Fruit fly (Drosophila melanogaster) whole organism, embryonic: ENCODE measurements around the gene CG4629.

ENCODE experiments used
- ATbp ChIP-seq: fragments of 200-800 bp; sonication (Bioruptor generic); optimal IDR thresholded peaks from 2 replicates; lab custom pipeline; 2017; ENCODE audit warnings: missing biosample characterization, mild to moderate bottlenecking, missing genetic modification characterization, missing genetic modification reagents
- CG10274 ChIP-seq: fragments of 200-800 bp; sonication (Bioruptor generic); optimal IDR thresholded peaks from 3 replicates; lab custom pipeline; 2017; ENCODE audit warnings: missing biosample characterization, mild to moderate bottlenecking, missing genetic modification characterization
- CG10366 ChIP-seq: fragments of 200-800 bp; sonication (Bioruptor generic); IDR thresholded peaks from 2 replicates; pipeline ENCODE4 v1.3.6; 2022; ENCODE audit warnings: missing biosample characterization, missing genetic modification characterization
- CG10543 ChIP-seq: fragments of 200-800 bp; sonication (Bioruptor generic); optimal IDR thresholded peaks from 3 replicates; lab custom pipeline; 2017; ENCODE audit warnings: missing biosample characterization, mild to moderate bottlenecking, missing genetic modification characterization, moderate library complexity
- CG10565 ChIP-seq: fragments of 200-800 bp; sonication (Bioruptor generic); optimal IDR thresholded peaks from 3 replicates; lab custom pipeline; 2016; ENCODE audit warnings: missing biosample characterization, mild to moderate bottlenecking, missing genetic modification characterization
- CG11695 ChIP-seq: fragments of 200-800 bp; sonication (Bioruptor generic); IDR thresholded peaks from 3 replicates; pipeline ENCODE4 v1.3.6; 2022; ENCODE audit warnings: missing biosample characterization, missing genetic modification characterization
- CG11723 ChIP-seq: fragments of 200-800 bp; sonication (Bioruptor generic); optimal IDR thresholded peaks from 2 replicates; lab custom pipeline; 2017; ENCODE audit warnings: missing biosample characterization, mild to moderate bottlenecking, missing genetic modification characterization
- CG12155 ChIP-seq: fragments of 200-800 bp; sonication (Bioruptor generic); optimal IDR thresholded peaks from 3 replicates; lab custom pipeline; 2016; ENCODE audit warnings: missing biosample characterization, missing genetic modification characterization
- CG12391 ChIP-seq: fragments of 200-800 bp; sonication (Bioruptor generic); optimal IDR thresholded peaks from 3 replicates; lab custom pipeline; 2018; ENCODE audit warnings: missing biosample characterization, mild to moderate bottlenecking, missing genetic modification characterization, moderate library complexity
- CG13123 ChIP-seq: fragments of 200-800 bp; sonication (Bioruptor generic); optimal IDR thresholded peaks from 2 replicates; lab custom pipeline; 2016; ENCODE audit warnings: missing biosample characterization, missing genetic modification characterization
- CG13296 ChIP-seq: fragments of 200-800 bp; sonication (Bioruptor generic); optimal IDR thresholded peaks from 3 replicates; lab custom pipeline; 2018; ENCODE audit warnings: missing biosample characterization, mild to moderate bottlenecking, missing genetic modification characterization
- CG1832 ChIP-seq: fragments of 200-800 bp; sonication (Bioruptor generic); optimal IDR thresholded peaks from 2 replicates; lab custom pipeline; 2017; ENCODE audit warnings: missing biosample characterization, mild to moderate bottlenecking, missing genetic modification characterization, inconsistent platforms
- CG18476 ChIP-seq: fragments of 200-800 bp; sonication (Bioruptor generic); optimal IDR thresholded peaks from 2 replicates; lab custom pipeline; 2016; ENCODE audit warnings: missing biosample characterization, mild to moderate bottlenecking, missing genetic modification characterization
- CG18619 ChIP-seq: fragments of 200-800 bp; sonication (Bioruptor generic); optimal IDR thresholded peaks from 3 replicates; lab custom pipeline; 2017; ENCODE audit warnings: missing biosample characterization, mild to moderate bottlenecking, missing genetic modification characterization
- CG2116 ChIP-seq: fragments of 200-800 bp; sonication (Bioruptor generic); optimal IDR thresholded peaks from 3 replicates; lab custom pipeline; 2018; ENCODE audit warnings: missing biosample characterization, mild to moderate bottlenecking, missing genetic modification characterization
- CG32772 ChIP-seq: fragments of 200-800 bp; sonication (Bioruptor generic); IDR thresholded peaks from 2 replicates; pipeline ENCODE4 v1.3.6; 2022; ENCODE audit warnings: missing biosample characterization, missing genetic modification characterization
- CG34422 ChIP-seq: fragments of 200-800 bp; sonication (Bioruptor generic); IDR thresholded peaks from 3 replicates; pipeline ENCODE4 v1.3.6; 2022; ENCODE audit warnings: missing biosample characterization, missing genetic modification characterization
- CG4328 ChIP-seq: fragments of 200-800 bp; sonication (Bioruptor generic); optimal IDR thresholded peaks from 3 replicates; lab custom pipeline; 2017; ENCODE audit warnings: missing biosample characterization, missing genetic modification reagents, missing genetic modification characterization
- CG4707 ChIP-seq: fragments of 200-800 bp; sonication (Bioruptor generic); optimal IDR thresholded peaks from 2 replicates; lab custom pipeline; 2018; ENCODE audit warnings: missing biosample characterization, mild to moderate bottlenecking, missing genetic modification characterization, moderate library complexity
- CG6254 ChIP-seq: fragments of 200-800 bp; sonication (Bioruptor generic); optimal IDR thresholded peaks from 3 replicates; lab custom pipeline; 2017; ENCODE audit warnings: mild to moderate bottlenecking, missing biosample characterization, missing genetic modification reagents, missing genetic modification characterization
- CG6654 ChIP-seq: fragments of 200-800 bp; sonication (Bioruptor generic); optimal IDR thresholded peaks from 2 replicates; lab custom pipeline; 2017; ENCODE audit warnings: missing biosample characterization, mild to moderate bottlenecking, missing genetic modification characterization
- CG6689 ChIP-seq: fragments of 200-800 bp; sonication (Bioruptor generic); IDR thresholded peaks from 2 replicates; pipeline ENCODE4 v1.3.6; 2022; ENCODE audit warnings: missing biosample characterization, missing genetic modification characterization
- CG7556 ChIP-seq: fragments of 200-800 bp; sonication (Bioruptor generic); optimal IDR thresholded peaks from 2 replicates; lab custom pipeline; 2017; ENCODE audit warnings: missing biosample characterization, mild to moderate bottlenecking, missing genetic modification characterization
- CG7745 ChIP-seq: fragments of 200-800 bp; sonication (Bioruptor generic); optimal IDR thresholded peaks from 2 replicates; lab custom pipeline; 2018; ENCODE audit warnings: missing biosample characterization, mild to moderate bottlenecking, missing genetic modification characterization, moderate library complexity
- CHES-1-like ChIP-seq: fragments of 200-800 bp; sonication (Bioruptor generic); optimal IDR thresholded peaks from 2 replicates; lab custom pipeline; 2016; ENCODE audit warnings: missing biosample characterization, missing genetic modification characterization
- Dref ChIP-seq: fragments of 200-800 bp; sonication (Bioruptor generic); IDR thresholded peaks from 2 replicates; pipeline ENCODE4 v1.3.6; 2022; ENCODE audit warnings: missing biosample characterization, missing genetic modification characterization
- MTF-1 ChIP-seq: fragments of 200-800 bp; sonication (Bioruptor generic); optimal IDR thresholded peaks from 2 replicates; lab custom pipeline; 2018; ENCODE audit warnings: missing biosample characterization, mild to moderate bottlenecking, missing genetic modification characterization, borderline replicate concordance
- Max ChIP-seq: fragments of 200-800 bp; sonication (Bioruptor generic); optimal IDR thresholded peaks from 2 replicates; lab custom pipeline; 2016; ENCODE audit warnings: missing biosample characterization, mild to moderate bottlenecking, missing genetic modification characterization
- NC2β ChIP-seq: fragments of 200-800 bp; sonication (Bioruptor generic); optimal IDR thresholded peaks from 2 replicates; lab custom pipeline; 2016; ENCODE audit warnings: missing biosample characterization, missing genetic modification characterization
- Oaz ChIP-seq: fragments of 200-800 bp; sonication (Bioruptor generic); IDR thresholded peaks from 2 replicates; pipeline ENCODE4 v1.3.6; 2022; ENCODE audit warnings: missing biosample characterization, missing genetic modification characterization
- Side ChIP-seq: fragments of 200-800 bp; sonication (Bioruptor generic); optimal IDR thresholded peaks from 2 replicates; lab custom pipeline; 2016; ENCODE audit warnings: missing biosample characterization, missing genetic modification characterization
- Six4 ChIP-seq: fragments of 200-800 bp; sonication (Bioruptor generic); optimal IDR thresholded peaks from 2 replicates; lab custom pipeline; 2016; ENCODE audit warnings: missing biosample characterization, missing genetic modification characterization
- Sry-β ChIP-seq: fragments of 200-800 bp; sonication (Bioruptor generic); optimal IDR thresholded peaks from 2 replicates; lab custom pipeline; 2018; ENCODE audit warnings: missing biosample characterization, mild to moderate bottlenecking, missing genetic modification characterization, moderate library complexity
- Stat92E ChIP-seq, 3 experiments: fragments of >200 bp in 2 of 3; fragments of 200-800 bp in 1 of 3; sonication (Bioruptor generic) in 1 of 3; optimal IDR thresholded peaks; 2 replicates each; lab custom pipeline; 2017 to 2019; ENCODE audit warnings: missing biosample characterization in 3 of 3, missing genetic modification characterization in 3 of 3, mild to moderate bottlenecking in 1 of 3, moderate library complexity in 1 of 3
- Vsx1 ChIP-seq: fragments of 200-800 bp; sonication (Bioruptor generic); optimal IDR thresholded peaks from 2 replicates; lab custom pipeline; 2017; ENCODE audit warnings: missing biosample characterization, mild to moderate bottlenecking, missing genetic modification characterization, missing genetic modification reagents
- aop ChIP-seq: fragments of 200-800 bp; sonication (Bioruptor generic); IDR thresholded peaks from 2 replicates; pipeline ENCODE4 v1.3.6; 2022; ENCODE audit warnings: missing biosample characterization, missing genetic modification characterization
- bcd ChIP-seq: fragments of 200-800 bp; sonication (Bioruptor generic); optimal IDR thresholded peaks from 2 replicates; lab custom pipeline; 2017; ENCODE audit warnings: missing biosample characterization, mild to moderate bottlenecking, missing genetic modification characterization
- esg ChIP-seq: fragments of 200-800 bp; sonication (Bioruptor generic); conservative IDR thresholded peaks from 2 replicates; pipeline ENCODE4 v1.3.6; 2022; ENCODE audit warnings: missing biosample characterization, missing genetic modification characterization
- eve ChIP-seq, 2 experiments: fragments of >200 bp; optimal IDR thresholded peaks; 2 replicates each; lab custom pipeline; 2017; ENCODE audit warnings: missing biosample characterization in 2 of 2, missing genetic modification characterization in 2 of 2
- gem ChIP-seq: fragments of 200-800 bp; sonication (Bioruptor generic); optimal IDR thresholded peaks from 2 replicates; lab custom pipeline; 2019; ENCODE audit warnings: missing biosample characterization, mild to moderate bottlenecking, missing genetic modification characterization, moderate library complexity
- kni ChIP-seq: fragments of 200-800 bp; sonication (Bioruptor generic); optimal IDR thresholded peaks from 3 replicates; lab custom pipeline; 2017; ENCODE audit warnings: mild to moderate bottlenecking, missing biosample characterization, missing genetic modification reagents, missing genetic modification characterization
- lov ChIP-seq, 2 experiments: fragments of 200-800 bp in 1 of 2; fragments of >200 bp in 1 of 2; sonication (Bioruptor generic) in 1 of 2; IDR thresholded peaks in 1 of 2; optimal IDR thresholded peaks in 1 of 2; 2 replicates in 1 of 2; 3 replicates in 1 of 2; pipeline versions ENCODE4 v1.3.6 to Lab custom; 2017 to 2022; ENCODE audit warnings: missing biosample characterization in 1 of 2, missing genetic modification characterization in 1 of 2
- phol ChIP-seq: fragments of 200-800 bp; sonication (Bioruptor generic); optimal IDR thresholded peaks from 3 replicates; lab custom pipeline; 2018; ENCODE audit warnings: missing biosample characterization, mild to moderate bottlenecking, missing genetic modification characterization, moderate library complexity
- ro ChIP-seq: fragments of 200-800 bp; sonication (Bioruptor generic); IDR thresholded peaks from 2 replicates; pipeline ENCODE4 v1.3.6; 2022; ENCODE audit warnings: missing biosample characterization, missing genetic modification characterization
- so ChIP-seq: fragments of 200-800 bp; sonication (Bioruptor generic); IDR thresholded peaks from 3 replicates; pipeline ENCODE4 v1.3.6; 2022; ENCODE audit warnings: missing biosample characterization, missing genetic modification characterization
- trh ChIP-seq: fragments of 200-800 bp; sonication (Bioruptor generic); optimal IDR thresholded peaks from 2 replicates; lab custom pipeline; 2016; ENCODE audit warnings: missing biosample characterization, missing genetic modification characterization
- tx ChIP-seq: fragments of 200-800 bp; sonication (Bioruptor generic); optimal IDR thresholded peaks from 2 replicates; lab custom pipeline; 2016; ENCODE audit warnings: missing biosample characterization, missing genetic modification characterization
- vnd ChIP-seq: fragments of 200-800 bp; sonication (Bioruptor generic); IDR thresholded peaks from 3 replicates; pipeline ENCODE4 v1.3.6; 2022; ENCODE audit warnings: missing biosample characterization, missing genetic modification characterization; ENCODE audit not compliant: partially characterized antibody
- zen ChIP-seq: fragments of 200-800 bp; sonication (Bioruptor generic); optimal IDR thresholded peaks from 3 replicates; lab custom pipeline; 2018; ENCODE audit warnings: missing biosample characterization, mild to moderate bottlenecking, missing genetic modification characterization, moderate library complexity

The CG4629 gene

dm6 chr2L:1108029-1108688 is 5.9 kb upstream of the CG4629 start, which contains the start of the genes PolrMT and CG14339 (continued):
- TF ChIP-seq CG32772 (GFP tag; lab: Robert Waterston, UW) (no peak), ATbp (GFP tag; lab: Kevin White, UChicago) (no peak), CG12155 (peak; percentile 39), CG11695 (GFP tag; lab: Robert Waterston, UW) (no peak), ro (no peak), CHES-1-like (GFP tag; lab: Kevin White, UChicago) (peak; percentile 82), CG6689 (GFP tag; lab: Robert Waterston, UW) (no peak), vnd (GFP tag; lab: Robert Waterston, UW) (no peak), CG10274 (GFP tag; lab: Kevin White, UChicago) (no peak), Dref (GFP tag; lab: Robert Waterston, UW) (0 out of 2 replicates have a peak, but pooled peaks have one; percentile 20), CG2116 (GFP tag; lab: Kevin White, UChicago) (peak; percentile 7), esg (GFP tag; lab: Robert Waterston, UW) (no peak), CG10366 (no peak), CG11723 (GFP tag; lab: Kevin White, UChicago) (no peak), so (GFP tag; lab: Robert Waterston, UW) (no peak), Vsx1 (GFP tag; lab: Kevin White, UChicago) (no peak), CG10543 (GFP tag; lab: Kevin White, UChicago) (peak; percentile 43), Sry-β (no peak), NC2β (GFP tag; lab: Kevin White, UChicago) (peak; percentile 65), Stat92E (GFP tag; optimal IDR thresholded peaks at IDR 0.05; lab: Kevin White, UChicago) (no peak), CG6654 (GFP tag; lab: Kevin White, UChicago) (no peak), tx (GFP tag; lab: Kevin White, UChicago) (peak; percentile 17), CG1832 (GFP tag; lab: Kevin White, UChicago) (no peak), CG7745 (no peak), CG13296 (GFP tag; lab: Kevin White, UChicago) (no peak), phol (tag; lab: Kevin White, UChicago) (peak; percentile 38), Oaz (GFP tag; lab: Robert Waterston, UW) (no peak), kni (GFP tag; lab: Kevin White, UChicago) (no peak), CG10565 (no peak), CG13123 (GFP tag; lab: Kevin White, UChicago) (no peak), Six4 (GFP tag; lab: Kevin White, UChicago) (no peak), aop (GFP tag; lab: Robert Waterston, UW) (no peak), CG4328 (GFP tag; lab: Kevin White, UChicago) (no peak), CG12391 (tag; lab: Kevin White, UChicago) (peak; percentile 46), gem (tag; lab: Kevin White, UChicago) (no peak), zen (tag; lab: Kevin White, UChicago) (peak; percentile 26), trh (GFP tag; lab: Kevin White, UChicago) (no peak), MTF-1 (GFP tag; lab: Kevin White, UChicago) (no peak), CG18619 (GFP tag; lab: Kevin White, UChicago) (peak; percentile 13), lov (optimal IDR thresholded peaks at IDR 0.05; lab: Kevin White, UChicago) (no peak), lov (GFP tag; IDR thresholded peaks at IDR 0.05; lab: Robert Waterston, UW) (no peak), CG18476 (GFP tag; lab: Kevin White, UChicago) (no peak), bcd (GFP tag; lab: Kevin White, UChicago) (no peak), CG7556 (GFP tag; lab: Kevin White, UChicago) (no peak), CG34422 (peak; percentile 92), Side (GFP tag; lab: Kevin White, UChicago) (no peak), Max (GFP tag; lab: Kevin White, UChicago) (peak; percentile 85), CG6254 (GFP tag; lab: Kevin White, UChicago) (no peak), CG4707 (GFP tag; lab: Kevin White, UChicago) (no peak), eve (GFP tag; optimal IDR thresholded peaks at IDR 0.05; lab: Kevin White, UChicago) (no peak)
